Worm (Caenorhabditis elegans) whole organism, L2 larva: Measurements from ENCODE around the gene paf-2.

Experiments
- ZK546.5 ChIP-seq: sonication (generic microtip); optimal IDR thresholded peaks from 2 replicates; lab custom pipeline; 2017; ENCODE audit warnings: missing biosample characterization, missing genetic modification characterization
- ama-1 ChIP-seq: fragments of 150-350 bp; optimal IDR thresholded peaks from 2 replicates; lab custom pipeline; 2018; ENCODE audit warnings: inconsistent platforms
- ceh-82 ChIP-seq: fragments of 150-350 bp; optimal IDR thresholded peaks from 2 replicates; lab custom pipeline; 2014; ENCODE audit warnings: missing biosample characterization, missing genetic modification characterization
- egl-27 ChIP-seq: sonication (generic microtip); optimal IDR thresholded peaks from 3 replicates; lab custom pipeline; 2017; ENCODE audit warnings: missing biosample characterization, missing genetic modification reagents, missing genetic modification characterization
- lin-39 ChIP-seq: fragments of 150-350 bp; optimal IDR thresholded peaks from 2 replicates; lab custom pipeline; 2014; ENCODE audit warnings: missing biosample characterization, missing genetic modification reagents, missing genetic modification characterization
- mab-5 ChIP-seq: fragments of 150-350 bp; optimal IDR thresholded peaks from 2 replicates; lab custom pipeline; 2014; ENCODE audit warnings: missing biosample characterization, missing genetic modification characterization
- mdl-1 ChIP-seq, 2 experiments: fragments of 150-350 bp in 1 of 2; sonication (generic microtip) in 1 of 2; optimal IDR thresholded peaks; 2 replicates each; lab custom pipeline; 2017; ENCODE audit warnings: missing biosample characterization in 2 of 2, missing genetic modification characterization in 2 of 2
- nhr-21 ChIP-seq: fragments of 150-350 bp; optimal IDR thresholded peaks from 2 replicates; lab custom pipeline; 2014; ENCODE audit warnings: missing biosample characterization, missing genetic modification characterization
- skn-1 ChIP-seq: sonication (generic microtip); optimal IDR thresholded peaks from 2 replicates; lab custom pipeline; 2017; ENCODE audit warnings: missing biosample characterization, missing genetic modification characterization
- unc-55 ChIP-seq: fragments of 150-350 bp; sonication (generic microtip); optimal IDR thresholded peaks from 3 replicates; lab custom pipeline; 2014; ENCODE audit warnings: missing biosample characterization, missing genetic modification reagents, missing genetic modification characterization
- ztf-4 ChIP-seq: fragments of 150-350 bp; optimal IDR thresholded peaks from 2 replicates; lab custom pipeline; 2014; ENCODE audit warnings: missing biosample characterization, missing genetic modification characterization

ce11 chrX:4279294-4279782 is 18.2 kb downstream of the paf-2 start, which contains the start of the genes twk-28 and ets-9:
- TF ChIP-seq ceh-82 (tag; lab: Kevin White, UChicago) (no peak), mab-5 (no peak), ama-1 (lab: Kevin White, UChicago) (no peak), skn-1 (tag; lab: Kevin White, UChicago) (no peak), mdl-1 (tag; optimal IDR thresholded peaks at IDR 0.05; lab: Kevin White, UChicago) (no peak), nhr-21 (tag; lab: Kevin White, UChicago) (no peak), ZK546.5 (tag; lab: Kevin White, UChicago) (no peak), ztf-4 (no peak), lin-39 (tag; lab: Kevin White, UChicago) (no peak), egl-27 (tag; lab: Kevin White, UChicago) (no peak), unc-55 (GFP tag; lab: Kevin White, UChicago) (no peak)
